Fruit fly (Drosophila melanogaster) whole organism, embryonic: ENCODE data around the gene CG10874.

ENCODE experiments used
- Atf6 ChIP-seq: fragments of 200-800 bp; sonication (Bioruptor generic); IDR thresholded peaks from 2 replicates; pipeline ENCODE4 v1.3.6; 2022; ENCODE audit warnings: missing biosample characterization, missing genetic modification characterization
- CG10321 ChIP-seq: fragments of 200-800 bp; sonication (Bioruptor generic); IDR thresholded peaks from 2 replicates; pipeline ENCODE4 v1.3.6; 2022; ENCODE audit warnings: missing biosample characterization, missing genetic modification characterization
- CG12942 ChIP-seq: fragments of 200-800 bp; sonication (Bioruptor generic); optimal IDR thresholded peaks from 3 replicates; lab custom pipeline; 2016; ENCODE audit warnings: missing biosample characterization, missing genetic modification characterization
- CG13123 ChIP-seq: fragments of 200-800 bp; sonication (Bioruptor generic); optimal IDR thresholded peaks from 2 replicates; lab custom pipeline; 2016; ENCODE audit warnings: missing biosample characterization, missing genetic modification characterization
- CG16779 ChIP-seq: fragments of 200-800 bp; sonication (Bioruptor generic); IDR thresholded peaks from 2 replicates; pipeline ENCODE4 v1.3.6; 2022; ENCODE audit warnings: missing biosample characterization, missing genetic modification characterization
- CG1832 ChIP-seq: fragments of 200-800 bp; sonication (Bioruptor generic); optimal IDR thresholded peaks from 2 replicates; lab custom pipeline; 2017; ENCODE audit warnings: missing biosample characterization, mild to moderate bottlenecking, missing genetic modification characterization, inconsistent platforms
- CG30020 ChIP-seq: fragments of 200-800 bp; optimal IDR thresholded peaks from 2 replicates; lab custom pipeline; 2019; ENCODE audit warnings: missing biosample characterization, mild to moderate bottlenecking, missing genetic modification characterization, moderate library complexity
- CG3065 ChIP-seq: fragments of 200-800 bp; sonication (Bioruptor generic); optimal IDR thresholded peaks from 2 replicates; lab custom pipeline; 2016; ENCODE audit warnings: missing biosample characterization, missing genetic modification characterization
- CG34422 ChIP-seq: fragments of 200-800 bp; sonication (Bioruptor generic); IDR thresholded peaks from 3 replicates; pipeline ENCODE4 v1.3.6; 2022; ENCODE audit warnings: missing biosample characterization, missing genetic modification characterization
- CG3995 ChIP-seq: fragments of 200-800 bp; sonication (Bioruptor generic); optimal IDR thresholded peaks from 3 replicates; lab custom pipeline; 2016; ENCODE audit warnings: missing biosample characterization, missing genetic modification characterization
- CG6791 ChIP-seq: fragments of 200-800 bp; sonication (Bioruptor generic); IDR thresholded peaks from 3 replicates; pipeline ENCODE4 v1.3.6; 2022; ENCODE audit warnings: missing biosample characterization, missing genetic modification characterization; ENCODE audit not compliant: partially characterized antibody
- CG7357 ChIP-seq: fragments of 200-800 bp; sonication (Bioruptor generic); IDR thresholded peaks from 3 replicates; pipeline ENCODE4 v1.3.6; 2022; ENCODE audit warnings: missing biosample characterization, missing genetic modification characterization
- Chrac-16 ChIP-seq: fragments of 200-800 bp; sonication (Bioruptor generic); optimal IDR thresholded peaks from 3 replicates; lab custom pipeline; 2016; ENCODE audit warnings: missing biosample characterization, missing genetic modification characterization
- CoRest ChIP-seq: fragments of 200-800 bp; sonication (Bioruptor generic); optimal IDR thresholded peaks from 3 replicates; lab custom pipeline; 2018; ENCODE audit warnings: missing biosample characterization, mild to moderate bottlenecking, missing genetic modification characterization, moderate library complexity
- D ChIP-seq, 2 experiments: fragments of 200-800 bp in 1 of 2; fragments of >200 bp in 1 of 2; sonication (Bioruptor generic) in 1 of 2; optimal IDR thresholded peaks; 2 replicates in 1 of 2; 3 replicates in 1 of 2; lab custom pipeline; 2017; ENCODE audit warnings: mild to moderate bottlenecking in 1 of 2, missing biosample characterization in 1 of 2, missing genetic modification characterization in 1 of 2, missing genetic modification reagents in 1 of 2
- Dip2 ChIP-seq: fragments of 200-800 bp; sonication (Bioruptor generic); IDR thresholded peaks from 2 replicates; pipeline ENCODE4 v1.3.6; 2022; ENCODE audit warnings: missing biosample characterization, missing genetic modification characterization
- Gug ChIP-seq: fragments of 200-800 bp; sonication (Bioruptor generic); IDR thresholded peaks from 4 replicates; pipeline ENCODE4 v1.3.6; 2022; ENCODE audit warnings: missing biosample characterization, missing genetic modification characterization
- HHEX ChIP-seq: fragments of 200-800 bp; sonication (Bioruptor generic); optimal IDR thresholded peaks from 3 replicates; lab custom pipeline; 2017; ENCODE audit warnings: missing biosample characterization, mild to moderate bottlenecking, missing genetic modification characterization, missing genetic modification reagents
- Hmr ChIP-seq: fragments of 200-800 bp; sonication (Bioruptor generic); optimal IDR thresholded peaks from 3 replicates; lab custom pipeline; 2017; ENCODE audit warnings: mild to moderate bottlenecking, missing biosample characterization, missing genetic modification reagents, missing genetic modification characterization
- Hr3 ChIP-seq: fragments of 200-800 bp; sonication (Bioruptor generic); optimal IDR thresholded peaks from 3 replicates; lab custom pipeline; 2016; ENCODE audit warnings: missing biosample characterization, missing genetic modification characterization
- NC2β ChIP-seq: fragments of 200-800 bp; sonication (Bioruptor generic); optimal IDR thresholded peaks from 2 replicates; lab custom pipeline; 2016; ENCODE audit warnings: missing biosample characterization, missing genetic modification characterization
- Optix ChIP-seq: fragments of 200-800 bp; sonication (Bioruptor generic); IDR thresholded peaks from 3 replicates; pipeline ENCODE4 v1.3.6; 2022; ENCODE audit warnings: missing biosample characterization, missing genetic modification characterization
- Pdp1 ChIP-seq, 2 experiments: fragments of 200-800 bp; sonication (Bioruptor generic); optimal IDR thresholded peaks; 3 replicates each; lab custom pipeline; 2016; ENCODE audit warnings: missing biosample characterization in 2 of 2, missing genetic modification characterization in 2 of 2, mild to moderate bottlenecking in 1 of 2, moderate library complexity in 1 of 2
- Taf1 ChIP-seq: fragments of 200-800 bp; sonication (Bioruptor generic); IDR thresholded peaks from 2 replicates; pipeline ENCODE4 v1.3.6; 2022; ENCODE audit warnings: missing biosample characterization, missing genetic modification characterization
- Tbp ChIP-seq: fragments of >200 bp; optimal IDR thresholded peaks from 2 replicates; lab custom pipeline; 2018; ENCODE audit warnings: missing biosample characterization, missing genetic modification characterization
- dmrt11E ChIP-seq: fragments of 200-800 bp; sonication (Bioruptor generic); optimal IDR thresholded peaks from 3 replicates; lab custom pipeline; 2018; ENCODE audit warnings: missing biosample characterization, mild to moderate bottlenecking, missing genetic modification characterization, moderate library complexity
- ems ChIP-seq: fragments of 200-800 bp; sonication (Bioruptor generic); optimal IDR thresholded peaks from 3 replicates; lab custom pipeline; 2016; ENCODE audit warnings: missing biosample characterization, missing genetic modification characterization
- gt ChIP-seq: fragments of 200-800 bp; sonication (Bioruptor generic); IDR thresholded peaks from 2 replicates; pipeline ENCODE4 v1.3.6; 2022; ENCODE audit warnings: missing biosample characterization, missing genetic modification characterization
- hkb ChIP-seq, 2 experiments: fragments of 200-800 bp in 1 of 2; fragments of >200 bp in 1 of 2; sonication (Bioruptor generic) in 1 of 2; IDR thresholded peaks in 1 of 2; optimal IDR thresholded peaks in 1 of 2; 2 replicates each; pipeline versions ENCODE4 v1.3.6 to Lab custom; 2017 to 2022; ENCODE audit warnings: missing biosample characterization in 1 of 2, missing genetic modification characterization in 1 of 2
- jumu ChIP-seq: fragments of 200-800 bp; sonication (Bioruptor generic); optimal IDR thresholded peaks from 3 replicates; lab custom pipeline; 2016; ENCODE audit warnings: missing biosample characterization, missing genetic modification characterization
- maf-S ChIP-seq: fragments of 200-800 bp; sonication (Bioruptor generic); optimal IDR thresholded peaks from 2 replicates; lab custom pipeline; 2016; ENCODE audit warnings: missing biosample characterization, missing genetic modification characterization
- mld ChIP-seq: fragments of 200-800 bp; sonication (Bioruptor generic); IDR thresholded peaks from 3 replicates; pipeline ENCODE4 v1.3.6; 2022; ENCODE audit warnings: missing biosample characterization, missing genetic modification characterization; ENCODE audit not compliant: partially characterized antibody
- nerfin-1 ChIP-seq: fragments of 200-800 bp; sonication (Bioruptor generic); optimal IDR thresholded peaks from 3 replicates; lab custom pipeline; 2019; ENCODE audit warnings: missing biosample characterization, mild to moderate bottlenecking, missing genetic modification characterization, moderate library complexity
- ranshi ChIP-seq: fragments of 200-800 bp; sonication (Bioruptor generic); IDR thresholded peaks from 2 replicates; pipeline ENCODE4 v1.3.6; 2022; ENCODE audit warnings: missing biosample characterization, missing genetic modification characterization
- schlank ChIP-seq: fragments of 200-800 bp; sonication (Bioruptor generic); optimal IDR thresholded peaks from 2 replicates; lab custom pipeline; 2018; ENCODE audit warnings: missing biosample characterization, mild to moderate bottlenecking, missing genetic modification characterization
- seq ChIP-seq: fragments of 200-800 bp; sonication (Bioruptor generic); IDR thresholded peaks from 2 replicates; pipeline ENCODE4 v1.3.6; 2022; ENCODE audit warnings: missing biosample characterization, missing genetic modification characterization
- shn ChIP-seq: fragments of 200-800 bp; sonication (Bioruptor generic); optimal IDR thresholded peaks from 3 replicates; lab custom pipeline; 2016; ENCODE audit warnings: missing biosample characterization, missing genetic modification characterization
- tna ChIP-seq: fragments of 200-800 bp; sonication (Bioruptor generic); IDR thresholded peaks from 2 replicates; pipeline ENCODE4 v1.3.6; 2022; ENCODE audit warnings: missing biosample characterization, missing genetic modification characterization; ENCODE audit not compliant: partially characterized antibody
- usp ChIP-seq: fragments of >200 bp; optimal IDR thresholded peaks from 2 replicates; lab custom pipeline; 2017; ENCODE audit warnings: missing biosample characterization, missing genetic modification characterization
- wek ChIP-seq: fragments of 200-800 bp; sonication (Bioruptor generic); optimal IDR thresholded peaks from 3 replicates; lab custom pipeline; 2018; ENCODE audit warnings: missing biosample characterization, mild to moderate bottlenecking, missing genetic modification characterization, moderate library complexity

Gene CG10874

dm6 chr2L:2198613-2199432 lies 6.6 kb upstream of the CG10874 start (continued):
- peak; percentile 90 for TF ChIP-seq jumu (GFP tag; lab: Kevin White, UChicago)
- TF ChIP-seq mld (GFP tag; lab: Robert Waterston, UW): no peak
- no peak for TF ChIP-seq tna (GFP tag; lab: Robert Waterston, UW)
- TF ChIP-seq Hr3 (GFP tag; lab: Kevin White, UChicago): peak; percentile 89
- peak; percentile 81 for TF ChIP-seq NC2β (GFP tag; lab: Kevin White, UChicago)
- TF ChIP-seq Atf6 (GFP tag; lab: Robert Waterston, UW): no peak
- TF ChIP-seq CG12942 (GFP tag; lab: Kevin White, UChicago): peak; percentile 81
- no peak for TF ChIP-seq CG6791 (GFP tag; lab: Robert Waterston, UW)
- TF ChIP-seq CG3065 (GFP tag; lab: Kevin White, UChicago): no peak
- no peak for TF ChIP-seq Taf1 (GFP tag; lab: Robert Waterston, UW)
- TF ChIP-seq nerfin-1 (tag; lab: Kevin White, UChicago): peak; percentile 47
- peak; percentile 82 for TF ChIP-seq shn (GFP tag; lab: Kevin White, UChicago)
- TF ChIP-seq Dip2: no peak
- no peak for TF ChIP-seq D (optimal IDR thresholded peaks at IDR 0.05; lab: Kevin White, UChicago)
- TF ChIP-seq D (GFP tag; optimal IDR thresholded peaks at IDR 0.05; lab: Kevin White, UChicago): peak; percentile 87
- TF ChIP-seq ranshi (GFP tag; lab: Robert Waterston, UW): no peak
- peak; percentile 84 for TF ChIP-seq Hmr (GFP tag; lab: Kevin White, UChicago)
- peak; percentile 26 for TF ChIP-seq CG30020 (tag; lab: Kevin White, UChicago)
- no peak for TF ChIP-seq gt
- peak; percentile 87 for TF ChIP-seq Chrac-16 (GFP tag; lab: Kevin White, UChicago)
- TF ChIP-seq Optix: no peak
- TF ChIP-seq dmrt11E (tag; lab: Kevin White, UChicago): peak; percentile 84
- peak; percentile 32 for TF ChIP-seq wek
- no peak for TF ChIP-seq CG10321
- no peak for TF ChIP-seq Tbp (GFP tag; lab: Kevin White, UChicago)
- no peak for TF ChIP-seq CG16779 (GFP tag; lab: Robert Waterston, UW)
- TF ChIP-seq CG3995 (GFP tag; lab: Kevin White, UChicago): no peak
- TF ChIP-seq hkb (optimal IDR thresholded peaks at IDR 0.05; lab: Kevin White, UChicago): no peak
- no peak for TF ChIP-seq hkb (GFP tag; IDR thresholded peaks at IDR 0.05; lab: Robert Waterston, UW)
- peak; percentile 65 for TF ChIP-seq CG13123 (GFP tag; lab: Kevin White, UChicago)
- peak; percentile 82 for TF ChIP-seq maf-S
- TF ChIP-seq Pdp1 (GFP tag; optimal IDR thresholded peaks at IDR 0.05; lab: Kevin White, UChicago): peak; percentile 91 to 98
- TF ChIP-seq HHEX: peak; percentile 82
- no peak for TF ChIP-seq seq (GFP tag; lab: Robert Waterston, UW)
- peak; percentile 83 for TF ChIP-seq CG1832 (GFP tag; lab: Kevin White, UChicago)
- TF ChIP-seq CG7357: peak; percentile 76; the same call in 1 of the 3 replicates
- no peak for TF ChIP-seq CG34422 (GFP tag; lab: Robert Waterston, UW)
- peak; percentile 88 for TF ChIP-seq Gug (GFP tag; lab: Robert Waterston, UW)
- TF ChIP-seq CoRest: peak; percentile 86
- TF ChIP-seq ems (GFP tag; lab: Kevin White, UChicago): peak; percentile 90
- TF ChIP-seq usp (GFP tag; lab: Kevin White, UChicago): no peak
- TF ChIP-seq schlank (tag; lab: Kevin White, UChicago): peak; percentile 31
- TF ChIP-seq, all 482 proteins: peak for 292
